Worm (Caenorhabditis elegans) whole organism, mixed stage, embryonic: ENCODE results near the gene K07F5.12.

Experiments
- lsy-2 ChIP-seq: fragments of 150-350 bp; optimal IDR thresholded peaks from 2 replicates; lab custom pipeline; 2014; ENCODE audit warnings: missing biosample characterization, missing genetic modification characterization
- nhr-28 ChIP-seq: fragments of 150-350 bp; optimal IDR thresholded peaks from 2 replicates; lab custom pipeline; 2014; ENCODE audit warnings: missing biosample characterization, missing genetic modification characterization
- snpc-4 ChIP-seq: fragments of 150-350 bp; optimal IDR thresholded peaks from 2 replicates; lab custom pipeline; 2014; ENCODE audit warnings: missing biosample characterization, missing genetic modification characterization

DNA sequence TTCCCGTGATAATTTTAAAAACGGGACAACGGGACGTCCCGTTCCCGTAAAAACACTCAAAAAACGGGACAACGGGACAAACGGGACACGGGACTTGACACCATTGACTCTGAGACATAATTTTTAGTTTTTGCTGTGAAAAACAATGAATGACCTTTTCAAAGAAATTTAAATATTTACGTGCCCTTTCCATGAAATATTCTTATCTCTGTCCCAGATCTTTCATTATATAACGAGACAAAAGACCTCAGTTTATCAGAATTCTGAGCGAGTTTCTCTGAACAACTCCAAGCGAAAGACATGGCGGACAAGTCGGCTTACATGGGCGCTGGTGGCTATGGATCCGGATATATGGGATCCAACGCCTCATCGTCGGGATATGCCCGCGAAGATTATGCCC lies 12.1 kb upstream of the K07F5.12 start, which contains the start of gene nspd-2:
- TF ChIP-seq nhr-28 (tag; lab: Kevin White, UChicago) (no peak), snpc-4 (no peak), lsy-2 (tag; lab: Kevin White, UChicago) (no peak)
